Fruit fly (Drosophila melanogaster) whole organism, pupa: Measurements from ENCODE around the gene tsl.

ENCODE experiments used
- CG10348 ChIP-seq: fragments of 200-800 bp; sonication (Bioruptor generic); IDR thresholded peaks from 2 replicates; pipeline ENCODE4 v1.3.6; 2022; ENCODE audit warnings: missing biosample characterization, missing genetic modification characterization
- CG12605 ChIP-seq: fragments of 200-800 bp; sonication (Bioruptor generic); IDR thresholded peaks from 2 replicates; pipeline ENCODE4 v1.3.6; 2022; ENCODE audit warnings: missing biosample characterization, missing genetic modification characterization
- CG13204 ChIP-seq: fragments of 200-800 bp; sonication (Bioruptor generic); optimal IDR thresholded peaks from 2 replicates; lab custom pipeline; 2018; ENCODE audit warnings: missing biosample characterization, mild to moderate bottlenecking, missing genetic modification characterization, moderate library complexity
- CG14655 ChIP-seq: fragments of 200-800 bp; sonication (Bioruptor generic); optimal IDR thresholded peaks from 3 replicates; lab custom pipeline; 2017; ENCODE audit warnings: mild to moderate bottlenecking, missing biosample characterization, missing genetic modification reagents, missing genetic modification characterization
- CG15710 ChIP-seq: fragments of 200-800 bp; sonication (Bioruptor generic); optimal IDR thresholded peaks from 2 replicates; lab custom pipeline; 2018; ENCODE audit warnings: missing biosample characterization, mild to moderate bottlenecking, missing genetic modification characterization, moderate library complexity
- CG17806 ChIP-seq: fragments of 200-800 bp; sonication (Bioruptor generic); optimal IDR thresholded peaks from 2 replicates; lab custom pipeline; 2018; ENCODE audit warnings: missing biosample characterization, mild to moderate bottlenecking, missing genetic modification characterization, moderate library complexity
- CG32121 ChIP-seq: fragments of 200-800 bp; sonication (Bioruptor generic); IDR thresholded peaks from 2 replicates; pipeline ENCODE4 v1.3.6; 2022; ENCODE audit warnings: missing biosample characterization, missing genetic modification characterization
- CG34367 ChIP-seq: fragments of 200-800 bp; sonication (Bioruptor generic); optimal IDR thresholded peaks from 2 replicates; lab custom pipeline; 2018; ENCODE audit warnings: missing biosample characterization, mild to moderate bottlenecking, missing genetic modification characterization
- CG4496 ChIP-seq: fragments of 200-800 bp; sonication (Bioruptor generic); IDR thresholded peaks from 3 replicates; pipeline ENCODE4 v1.3.6; 2022; ENCODE audit warnings: missing biosample characterization, missing genetic modification characterization
- CG8159 ChIP-seq: fragments of 200-800 bp; sonication (Bioruptor generic); optimal IDR thresholded peaks from 3 replicates; lab custom pipeline; 2018; ENCODE audit warnings: missing biosample characterization, mild to moderate bottlenecking, missing genetic modification characterization, moderate library complexity
- CG8301 ChIP-seq: fragments of 200-800 bp; sonication (Bioruptor generic); optimal IDR thresholded peaks from 2 replicates; lab custom pipeline; 2018; ENCODE audit warnings: missing biosample characterization, mild to moderate bottlenecking, missing genetic modification characterization
- CG9948 ChIP-seq: fragments of 200-800 bp; sonication (Bioruptor generic); optimal IDR thresholded peaks from 2 replicates; lab custom pipeline; 2018; ENCODE audit warnings: missing biosample characterization, mild to moderate bottlenecking, missing genetic modification characterization, moderate library complexity
- D1 ChIP-seq: fragments of 200-800 bp; sonication (Bioruptor generic); optimal IDR thresholded peaks from 2 replicates; lab custom pipeline; 2018; ENCODE audit warnings: missing biosample characterization, mild to moderate bottlenecking, missing genetic modification characterization, moderate library complexity
- EcR ChIP-seq: fragments of 200-800 bp; sonication (Bioruptor generic); optimal IDR thresholded peaks from 3 replicates; lab custom pipeline; 2019; ENCODE audit warnings: missing biosample characterization, missing genetic modification characterization, mild to moderate bottlenecking, moderate library complexity, missing genetic modification reagents
- Ets98B ChIP-seq: fragments of 200-800 bp; sonication (Bioruptor generic); IDR thresholded peaks from 2 replicates; pipeline ENCODE4 v1.3.6; 2022; ENCODE audit warnings: missing biosample characterization, missing genetic modification characterization
- Pif1A ChIP-seq: fragments of 200-800 bp; sonication (Bioruptor generic); optimal IDR thresholded peaks from 3 replicates; lab custom pipeline; 2016; ENCODE audit warnings: missing biosample characterization, missing genetic modification characterization
- Pif1B ChIP-seq: fragments of 200-800 bp; sonication (Bioruptor generic); optimal IDR thresholded peaks from 3 replicates; lab custom pipeline; 2016; ENCODE audit warnings: missing biosample characterization, missing genetic modification characterization
- Snoo ChIP-seq: fragments of 200-800 bp; sonication (Bioruptor generic); optimal IDR thresholded peaks from 3 replicates; lab custom pipeline; 2017; ENCODE audit warnings: missing biosample characterization, mild to moderate bottlenecking, missing genetic modification characterization, inconsistent platforms
- fd96Ca ChIP-seq: fragments of 200-800 bp; sonication (Bioruptor generic); IDR thresholded peaks from 3 replicates; pipeline ENCODE4 v1.3.6; 2022; ENCODE audit warnings: missing biosample characterization, missing genetic modification characterization
- gl ChIP-seq: fragments of 200-800 bp; sonication (Bioruptor generic); optimal IDR thresholded peaks from 2 replicates; lab custom pipeline; 2018; ENCODE audit warnings: missing biosample characterization, mild to moderate bottlenecking, missing genetic modification characterization
- rn ChIP-seq: fragments of 200-800 bp; sonication (Bioruptor generic); IDR thresholded peaks from 2 replicates; pipeline ENCODE4 v1.3.6; 2022; ENCODE audit warnings: missing biosample characterization, missing genetic modification characterization

The tsl gene

DNA sequence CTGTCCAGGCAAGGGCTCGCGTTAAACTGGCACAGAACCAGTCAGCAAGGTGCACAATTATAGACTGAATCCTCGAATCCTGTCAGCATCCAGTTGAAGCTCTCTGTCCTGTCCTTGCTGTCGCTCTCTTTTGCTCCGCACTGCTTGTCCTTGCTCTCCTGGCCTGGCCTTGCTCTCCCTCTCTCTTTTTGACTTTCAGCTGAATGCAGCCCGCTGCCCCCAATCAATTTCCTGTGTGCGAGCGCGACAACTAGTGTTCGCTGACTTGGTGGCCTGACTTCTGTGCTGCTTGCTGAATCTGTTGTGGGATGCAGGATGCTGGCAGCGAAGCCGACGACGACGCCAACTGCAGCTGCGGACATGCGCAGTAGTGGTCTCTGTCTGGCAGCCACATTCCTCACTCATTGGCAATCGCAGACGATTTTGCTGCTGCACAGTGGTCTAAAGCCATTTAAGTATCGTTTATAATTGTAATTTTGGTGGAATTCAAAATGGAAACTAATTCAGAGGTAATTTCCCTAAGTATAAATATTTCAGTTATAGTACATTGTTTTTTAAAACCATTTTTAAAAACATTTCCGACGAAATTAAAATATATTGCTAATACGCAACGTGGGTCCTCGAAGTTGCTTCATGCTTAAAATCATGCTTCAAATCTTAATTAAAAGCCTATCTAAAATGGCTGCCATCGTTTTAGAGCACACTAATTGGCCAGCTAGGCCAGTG lies 26.4 kb upstream of the tsl start:
- TF ChIP-seq CG34367 (tag; lab: Kevin White, UChicago), result no peak
- TF ChIP-seq Pif1B (GFP tag; lab: Kevin White, UChicago), result no peak
- no peak for TF ChIP-seq gl
- peak; percentile 19 for TF ChIP-seq CG15710 (tag; lab: Kevin White, UChicago)
- TF ChIP-seq fd96Ca (GFP tag; lab: Robert Waterston, UW), result no peak
- peak; percentile 45 for TF ChIP-seq CG8159 (tag; lab: Kevin White, UChicago)
- TF ChIP-seq Snoo (tag; lab: Kevin White, UChicago), result no peak
- no peak for TF ChIP-seq CG4496 (GFP tag; lab: Robert Waterston, UW)
- no peak for TF ChIP-seq D1 (tag; lab: Kevin White, UChicago)
- TF ChIP-seq CG14655 (GFP tag; lab: Kevin White, UChicago), result peak; percentile 24
- no peak for TF ChIP-seq CG12605
- TF ChIP-seq CG17806, result peak; percentile 13
- TF ChIP-seq CG13204 (GFP tag; lab: Kevin White, UChicago), result no peak
- peak; percentile 35 for TF ChIP-seq Pif1A (GFP tag; lab: Kevin White, UChicago)
- no peak for TF ChIP-seq Ets98B (GFP tag; lab: Robert Waterston, UW)
- no peak for TF ChIP-seq CG32121 (GFP tag; lab: Robert Waterston, UW)
- no peak for TF ChIP-seq CG10348 (GFP tag; lab: Robert Waterston, UW)
- TF ChIP-seq CG8301 (tag; lab: Kevin White, UChicago), result peak; percentile 25
- TF ChIP-seq CG9948 (tag; lab: Kevin White, UChicago), result peak; percentile 27

DNA sequence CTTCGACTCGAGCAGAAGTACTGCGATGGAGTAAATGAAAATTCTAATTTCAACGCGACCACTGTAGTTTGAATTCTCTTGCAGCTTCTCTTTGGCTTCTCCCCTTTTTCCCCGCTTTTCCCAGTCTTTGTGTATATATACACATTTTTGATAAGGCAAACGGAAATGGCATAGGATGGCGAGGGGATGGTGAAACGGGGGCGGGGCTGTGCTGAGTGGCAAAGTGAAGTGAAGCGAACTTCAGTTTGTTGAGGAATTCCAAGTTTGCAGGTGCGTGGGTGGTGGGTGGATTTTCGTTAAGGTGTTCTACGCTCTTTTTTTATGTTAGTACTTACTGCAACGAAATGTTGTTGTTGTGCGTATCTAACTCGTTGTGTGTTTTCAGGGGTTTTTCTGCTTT lies 24.9 kb upstream of the tsl start:
- TF ChIP-seq D1 (tag; lab: Kevin White, UChicago), result no peak
- TF ChIP-seq CG9948 (tag; lab: Kevin White, UChicago), result no peak
- TF ChIP-seq CG13204 (GFP tag; lab: Kevin White, UChicago), result no peak
- TF ChIP-seq, all 21 proteins: peak for 0

DNA sequence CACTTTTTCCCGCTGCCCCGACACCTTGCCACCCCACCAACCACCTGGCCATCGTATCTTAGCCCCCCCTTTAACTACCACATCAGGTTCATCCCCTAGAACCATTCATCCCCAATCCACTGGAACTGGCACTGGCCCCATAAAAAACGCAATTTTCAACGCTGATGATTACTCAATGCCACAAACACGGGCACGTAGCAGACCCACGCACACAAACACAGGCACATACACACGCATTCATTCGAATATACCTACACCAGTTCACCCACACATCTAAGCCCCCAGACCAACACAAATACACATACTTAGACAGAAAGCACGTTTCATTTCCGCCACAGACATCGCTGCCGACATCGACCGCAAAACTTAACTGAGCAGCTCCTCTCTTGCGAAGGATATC lies 11.4 kb upstream of the tsl start:
- TF ChIP-seq Snoo (tag; lab: Kevin White, UChicago) (no peak), fd96Ca (GFP tag; lab: Robert Waterston, UW) (no peak), CG10348 (GFP tag; lab: Robert Waterston, UW) (no peak), D1 (tag; lab: Kevin White, UChicago) (no peak), CG8301 (tag; lab: Kevin White, UChicago) (no peak), CG9948 (tag; lab: Kevin White, UChicago) (no peak), rn (GFP tag; lab: Robert Waterston, UW) (no peak), CG15710 (tag; lab: Kevin White, UChicago) (no peak)

DNA sequence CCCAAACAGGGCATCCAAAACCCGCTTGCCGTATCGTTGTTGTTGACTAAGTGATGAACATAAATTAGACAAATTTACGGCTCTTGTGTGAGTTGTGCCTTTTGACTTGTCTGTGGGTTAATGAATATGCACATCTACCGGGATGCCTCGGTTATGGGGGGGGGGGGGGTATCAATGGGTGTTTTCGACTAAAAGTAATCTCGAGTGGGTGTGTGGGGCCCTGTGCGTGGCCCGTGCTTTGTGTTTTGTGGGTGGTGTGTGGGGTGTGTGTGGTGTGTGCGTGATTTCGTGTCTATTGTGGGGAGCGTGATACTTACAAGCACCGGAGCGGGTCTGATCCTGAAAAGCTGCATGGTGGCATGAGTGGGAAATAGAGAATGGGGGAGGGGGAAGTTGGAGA lies 8.1 kb upstream of the tsl start:
- TF ChIP-seq CG8159 (tag; lab: Kevin White, UChicago) (no peak), CG8301 (tag; lab: Kevin White, UChicago) (no peak), D1 (tag; lab: Kevin White, UChicago) (no peak), CG10348 (GFP tag; lab: Robert Waterston, UW) (no peak), CG17806 (no peak), EcR (no peak), CG12605 (no peak), CG4496 (GFP tag; lab: Robert Waterston, UW) (no peak), Pif1A (GFP tag; lab: Kevin White, UChicago) (no peak), CG13204 (GFP tag; lab: Kevin White, UChicago) (no peak), fd96Ca (GFP tag; lab: Robert Waterston, UW) (no peak), CG15710 (tag; lab: Kevin White, UChicago) (no peak), CG9948 (tag; lab: Kevin White, UChicago) (no peak), Ets98B (GFP tag; lab: Robert Waterston, UW) (no peak), CG14655 (GFP tag; lab: Kevin White, UChicago) (no peak), Snoo (tag; lab: Kevin White, UChicago) (no peak), CG34367 (tag; lab: Kevin White, UChicago) (no peak), gl (no peak), rn (GFP tag; lab: Robert Waterston, UW) (no peak), Pif1B (GFP tag; lab: Kevin White, UChicago) (no peak)

DNA sequence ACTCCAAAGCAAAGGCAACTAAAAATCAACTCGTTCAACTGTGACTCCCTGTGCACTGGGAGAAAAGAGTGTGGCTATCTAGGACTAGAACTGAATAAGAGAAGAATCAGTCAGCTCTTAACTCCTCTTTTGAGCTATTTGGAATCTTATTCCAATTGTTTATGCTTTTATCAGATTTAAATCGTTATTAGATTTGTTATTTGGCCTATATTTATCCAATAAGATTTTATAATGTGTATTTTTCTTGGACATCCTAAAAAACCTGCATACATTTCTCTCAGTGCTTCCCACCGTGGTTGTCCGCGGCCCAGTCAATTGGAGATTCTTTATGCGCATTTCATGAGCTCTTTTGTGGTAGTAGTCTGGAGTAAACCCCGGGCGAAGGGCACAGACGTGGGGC lies 888 bp downstream of the tsl start:
- TF ChIP-seq Ets98B (GFP tag; lab: Robert Waterston, UW), result peak; percentile 72
- peak; percentile 82 for TF ChIP-seq CG4496 (GFP tag; lab: Robert Waterston, UW)
- peak; percentile 71 for TF ChIP-seq CG12605
- peak; percentile 69 for TF ChIP-seq rn (GFP tag; lab: Robert Waterston, UW)
- peak; percentile 90 for TF ChIP-seq CG34367 (tag; lab: Kevin White, UChicago)
- TF ChIP-seq EcR, result peak; percentile 65
- peak; percentile 89 for TF ChIP-seq gl
- TF ChIP-seq CG32121 (GFP tag; lab: Robert Waterston, UW), result peak; percentile 72
- peak; percentile 95 for TF ChIP-seq CG15710 (tag; lab: Kevin White, UChicago)
- peak; percentile 93 for TF ChIP-seq CG9948 (tag; lab: Kevin White, UChicago)
- TF ChIP-seq CG13204 (GFP tag; lab: Kevin White, UChicago), result peak; percentile 83
- TF ChIP-seq Pif1B (GFP tag; lab: Kevin White, UChicago), result peak; percentile 88
- peak; percentile 95 for TF ChIP-seq CG8159 (tag; lab: Kevin White, UChicago)
- peak; percentile 66; the same call in 2 of the 3 replicates for TF ChIP-seq fd96Ca (GFP tag; lab: Robert Waterston, UW)
- TF ChIP-seq CG10348 (GFP tag; lab: Robert Waterston, UW), result no peak
- TF ChIP-seq CG17806, result peak; percentile 95
- peak; percentile 87 for TF ChIP-seq CG8301 (tag; lab: Kevin White, UChicago)
- TF ChIP-seq D1 (tag; lab: Kevin White, UChicago), result peak; percentile 86
- TF ChIP-seq CG14655 (GFP tag; lab: Kevin White, UChicago), result peak; percentile 92
- TF ChIP-seq Pif1A (GFP tag; lab: Kevin White, UChicago), result peak; percentile 93
- TF ChIP-seq Snoo (tag; lab: Kevin White, UChicago), result peak; percentile 92
